Worm (Caenorhabditis elegans) whole organism, L4 larva: Measurements from ENCODE around the gene Y82E9BL.19.

Experiments used
- D1046.2 ChIP-seq: fragments of 200-800 bp; sonication (Bioruptor generic); IDR thresholded peaks from 2 replicates; pipeline ENCODE4 v1.3.6; 2022; ENCODE audit warnings: missing genetic modification characterization, missing compliant biosample characterization
- F26F4.8 ChIP-seq: fragments of 200-800 bp; sonication (Bioruptor generic); conservative IDR thresholded peaks from 2 replicates; pipeline ENCODE4 v1.3.6; 2022; ENCODE audit warnings: missing genetic modification characterization, missing compliant biosample characterization
- ZK546.5 ChIP-seq, 2 experiments: sonication (generic microtip); optimal IDR thresholded peaks; 2 replicates each; lab custom pipeline; 2017; ENCODE audit warnings: missing biosample characterization in 2 of 2, missing genetic modification characterization in 2 of 2
- aha-1 ChIP-seq: fragments of 150-350 bp; peaks from one replicate; lab custom pipeline; 2014; ENCODE audit warnings: missing biosample characterization, missing genetic modification characterization
- ama-1 ChIP-seq: fragments of 150-350 bp; optimal IDR thresholded peaks from 2 replicates; lab custom pipeline; 2014; ENCODE audit warnings: inconsistent platforms, mixed read lengths
- attf-4 ChIP-seq: sonication (generic microtip); optimal IDR thresholded peaks from 3 replicates; lab custom pipeline; 2017; ENCODE audit warnings: missing biosample characterization, missing genetic modification characterization
- ceh-32 ChIP-seq: sonication (generic microtip); optimal IDR thresholded peaks from 2 replicates; lab custom pipeline; 2016; ENCODE audit warnings: mild to moderate bottlenecking, missing genetic modification characterization, missing compliant biosample characterization; ENCODE audit not compliant: poor library complexity
- ceh-82 ChIP-seq: sonication (generic microtip); optimal IDR thresholded peaks from 2 replicates; lab custom pipeline; 2017; ENCODE audit warnings: missing biosample characterization, missing genetic modification characterization
- daf-12 ChIP-seq: fragments of 150-350 bp; optimal IDR thresholded peaks from 2 replicates; lab custom pipeline; 2014; ENCODE audit warnings: missing biosample characterization, missing genetic modification reagents, missing genetic modification characterization
- daf-16 ChIP-seq, 3 experiments: sonication (generic microtip); optimal IDR thresholded peaks; 2 replicates each; lab custom pipeline; 2016 to 2017; ENCODE audit warnings: missing genetic modification characterization in 3 of 3, missing genetic modification reagents in 3 of 3, mild to moderate bottlenecking in 2 of 3, missing compliant biosample characterization in 2 of 3, missing biosample characterization in 1 of 3, moderate library complexity in 1 of 3
- daf-19 ChIP-seq: fragments of 200-800 bp; sonication (Bioruptor generic); conservative IDR thresholded peaks from 2 replicates; pipeline ENCODE4 v1.3.6; 2022; ENCODE audit warnings: missing genetic modification characterization, missing compliant biosample characterization
- daf-8 ChIP-seq: fragments of 200-800 bp; sonication (Bioruptor generic); IDR thresholded peaks from 2 replicates; pipeline ENCODE4 v1.3.6; 2022; ENCODE audit warnings: missing genetic modification characterization, missing compliant biosample characterization
- dmd-6 ChIP-seq: fragments of 200-800 bp; sonication (Bioruptor generic); IDR thresholded peaks from 2 replicates; pipeline ENCODE4 v1.3.6; 2022; ENCODE audit warnings: missing genetic modification reagents, missing genetic modification characterization, missing compliant biosample characterization
- dmd-8 ChIP-seq: fragments of 200-800 bp; sonication (Bioruptor generic); IDR thresholded peaks from 2 replicates; pipeline ENCODE4 v1.3.6; 2022; ENCODE audit warnings: missing genetic modification characterization, missing compliant biosample characterization
- dpl-1 ChIP-seq: fragments of 150-350 bp; optimal IDR thresholded peaks from 2 replicates; lab custom pipeline; 2014; ENCODE audit warnings: missing biosample characterization, missing genetic modification reagents, missing genetic modification characterization
- dve-1 ChIP-seq: sonication (generic microtip); optimal IDR thresholded peaks from 2 replicates; lab custom pipeline; 2017; ENCODE audit warnings: antibody characterized with exemption, mild to moderate bottlenecking, missing genetic modification characterization, missing compliant biosample characterization; ENCODE audit not compliant: insufficient read depth
- egl-43 ChIP-seq: fragments of 200-800 bp; sonication (Bioruptor generic); IDR thresholded peaks from 2 replicates; pipeline ENCODE4 v1.3.6; 2022; ENCODE audit warnings: missing genetic modification reagents, missing genetic modification characterization, missing compliant biosample characterization
- jun-1 ChIP-seq: fragments of 150-350 bp; optimal IDR thresholded peaks from 2 replicates; lab custom pipeline; 2014; ENCODE audit warnings: missing biosample characterization, missing genetic modification reagents, missing genetic modification characterization
- lim-7 ChIP-seq: fragments of 200-800 bp; sonication (Bioruptor generic); IDR thresholded peaks from 2 replicates; pipeline ENCODE4 v1.3.6; 2022; ENCODE audit warnings: missing genetic modification characterization, missing compliant biosample characterization
- lin-15B ChIP-seq: fragments of 150-350 bp; sonication (generic microtip); optimal IDR thresholded peaks from 3 replicates; lab custom pipeline; 2014; ENCODE audit warnings: missing biosample characterization, missing genetic modification characterization
- lin-29 ChIP-seq: fragments of 200-800 bp; sonication (Bioruptor generic); IDR thresholded peaks from 2 replicates; pipeline ENCODE4 v1.3.6; 2022; ENCODE audit warnings: missing genetic modification reagents, missing genetic modification characterization, missing compliant biosample characterization
- lin-39 ChIP-seq: fragments of 150-350 bp; optimal IDR thresholded peaks from 2 replicates; lab custom pipeline; 2014; ENCODE audit warnings: missing biosample characterization, missing genetic modification reagents, missing genetic modification characterization
- lir-3 ChIP-seq: sonication (generic microtip); optimal IDR thresholded peaks from 2 replicates; lab custom pipeline; 2016; ENCODE audit warnings: mild to moderate bottlenecking, missing genetic modification characterization, missing compliant biosample characterization
- lsy-2 ChIP-seq, 2 experiments: fragments of 150-350 bp in 1 of 2; sonication (generic microtip) in 1 of 2; optimal IDR thresholded peaks; 2 replicates each; lab custom pipeline; 2014 to 2017; ENCODE audit warnings: missing biosample characterization in 2 of 2, missing genetic modification characterization in 2 of 2
- mdt-29 ChIP-seq: fragments of 200-800 bp; sonication (Bioruptor generic); IDR thresholded peaks from 2 replicates; pipeline ENCODE4 v1.3.6; 2022; ENCODE audit warnings: missing genetic modification reagents, missing genetic modification characterization, missing compliant biosample characterization
- mxl-2 ChIP-seq: fragments of 200-800 bp; sonication (Bioruptor generic); conservative IDR thresholded peaks from 2 replicates; pipeline ENCODE4 v1.3.6; 2022; ENCODE audit warnings: missing genetic modification reagents, missing genetic modification characterization, missing compliant biosample characterization
- mxl-3 ChIP-seq: fragments of 200-800 bp; sonication (Bioruptor generic); optimal IDR thresholded peaks from 2 replicates; lab custom pipeline; 2018; ENCODE audit warnings: mild to moderate bottlenecking, missing genetic modification characterization, missing compliant biosample characterization
- nhr-28 ChIP-seq: fragments of 150-350 bp; optimal IDR thresholded peaks from 2 replicates; lab custom pipeline; 2014; ENCODE audit warnings: missing biosample characterization, missing genetic modification characterization
- nhr-6 ChIP-seq: fragments of 150-350 bp; optimal IDR thresholded peaks from 2 replicates; lab custom pipeline; 2014; ENCODE audit warnings: missing biosample characterization, missing genetic modification characterization
- nhr-77 ChIP-seq: fragments of 150-350 bp; optimal IDR thresholded peaks from 2 replicates; lab custom pipeline; 2014; ENCODE audit warnings: missing biosample characterization, missing genetic modification characterization
- pha-4 ChIP-seq, 2 experiments: fragments of 150-350 bp in 1 of 2; fragments of 200-800 bp in 1 of 2; sonication (Bioruptor generic) in 1 of 2; IDR thresholded peaks in 1 of 2; optimal IDR thresholded peaks in 1 of 2; 2 replicates each; pipeline versions ENCODE4 v1.3.6 to Lab custom; 2014 to 2022; ENCODE audit warnings: missing genetic modification characterization in 2 of 2, missing genetic modification reagents in 2 of 2, missing biosample characterization in 1 of 2, missing compliant biosample characterization in 1 of 2
- pqm-1 ChIP-seq: sonication (generic microtip); optimal IDR thresholded peaks from 2 replicates; lab custom pipeline; 2017; ENCODE audit warnings: missing biosample characterization, missing genetic modification characterization
- rbr-2 ChIP-seq: sonication (generic microtip); optimal IDR thresholded peaks from 2 replicates; lab custom pipeline; 2016; ENCODE audit warnings: missing genotype, missing genetic modification characterization, missing compliant biosample characterization
- saeg-2 ChIP-seq: fragments of 200-800 bp; sonication (Bioruptor generic); IDR thresholded peaks from 2 replicates; pipeline ENCODE4 v1.3.6; 2022; ENCODE audit warnings: missing genetic modification reagents, missing genetic modification characterization, missing compliant biosample characterization
- sdz-12 ChIP-seq: fragments of 200-800 bp; sonication (Bioruptor generic); optimal IDR thresholded peaks from 2 replicates; lab custom pipeline; 2018; ENCODE audit warnings: mild to moderate bottlenecking, missing genetic modification characterization, missing compliant biosample characterization
- set-16 ChIP-seq: fragments of 200-800 bp; sonication (Bioruptor generic); IDR thresholded peaks from 2 replicates; pipeline ENCODE4 v1.3.6; 2022; ENCODE audit warnings: missing genetic modification reagents, missing genetic modification characterization, missing compliant biosample characterization
- snpc-1.2 ChIP-seq: fragments of 200-800 bp; sonication (Bioruptor generic); IDR thresholded peaks from 2 replicates; pipeline ENCODE4 v1.3.6; 2022; ENCODE audit warnings: missing genetic modification reagents, missing genetic modification characterization, missing compliant biosample characterization
- spr-3 ChIP-seq: fragments of 200-800 bp; sonication (Bioruptor generic); optimal IDR thresholded peaks from 2 replicates; lab custom pipeline; 2018; ENCODE audit warnings: mild to moderate bottlenecking, missing genetic modification characterization, missing compliant biosample characterization
- unc-62 ChIP-seq, 3 experiments: fragments of 150-350 bp in 1 of 3; sonication (generic microtip); optimal IDR thresholded peaks in 2 of 3; peaks in 1 of 3; 1 replicate in 1 of 3; 2 replicates in 2 of 3; lab custom pipeline; 2014 to 2017; ENCODE audit warnings: missing biosample characterization in 3 of 3, missing genetic modification characterization in 3 of 3, missing genetic modification reagents in 3 of 3, missing genotype in 1 of 3
- zag-1 ChIP-seq: fragments of 150-350 bp; optimal IDR thresholded peaks from 2 replicates; lab custom pipeline; 2014; ENCODE audit warnings: missing biosample characterization, missing genetic modification characterization
- zfp-2 ChIP-seq: sonication (generic microtip); optimal IDR thresholded peaks from 2 replicates; lab custom pipeline; 2016; ENCODE audit warnings: mild to moderate bottlenecking, missing genetic modification characterization, missing compliant biosample characterization

Gene Y82E9BL.19

DNA sequence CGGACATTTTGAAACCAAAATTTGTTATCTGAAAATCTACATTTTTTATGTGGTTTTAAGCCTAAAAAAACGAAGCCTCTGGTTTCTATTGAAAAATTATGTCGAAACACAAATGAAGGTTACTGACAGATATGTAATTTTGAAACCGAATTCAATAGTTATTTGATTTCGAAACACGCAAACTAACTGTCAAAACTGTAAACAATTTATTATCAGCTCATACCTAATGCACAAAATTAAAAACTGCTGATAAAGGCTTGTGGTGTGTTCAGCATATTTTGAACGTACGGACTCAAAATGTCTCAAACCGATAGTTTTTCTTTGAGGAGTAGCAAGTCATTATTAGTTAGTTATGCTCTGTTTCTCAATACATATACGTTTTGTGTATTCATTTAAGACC, 10.7 kb downstream of the Y82E9BL.19 start, which contains the start of gene fbxa-26:
Gene fbxa-26, minus strand, starts transcription at position 35 of the 400 bp plus-strand sequence.
- TF ChIP-seq unc-62 (GFP tag; optimal IDR thresholded peaks at IDR 0.05 in 1 of 2; lab: Kevin White, UChicago), result no peak
- no peak for TF ChIP-seq unc-62 (tag; optimal IDR thresholded peaks at IDR 0.05; lab: Kevin White, UChicago)
- TF ChIP-seq lir-3 (tag; lab: Kevin White, UChicago), result no peak
- TF ChIP-seq rbr-2, result no peak
- TF ChIP-seq mxl-2, result no peak
- peak; percentile 23 for TF ChIP-seq nhr-77 (tag; lab: Kevin White, UChicago)
- TF ChIP-seq ama-1 (lab: Kevin White, UChicago), result no peak
- no peak for TF ChIP-seq attf-4 (tag; lab: Kevin White, UChicago)
- no peak for TF ChIP-seq daf-12 (tag; lab: Kevin White, UChicago)
- no peak for TF ChIP-seq jun-1 (tag; lab: Kevin White, UChicago)
- TF ChIP-seq snpc-1.2 (GFP tag; lab: Robert Waterston, UW), result no peak
- TF ChIP-seq ZK546.5 (tag; optimal IDR thresholded peaks at IDR 0.05; lab: Kevin White, UChicago), result no peak
- no peak for TF ChIP-seq lim-7
- no peak for TF ChIP-seq zfp-2
- no peak for TF ChIP-seq mxl-3 (GFP tag; lab: Kevin White, UChicago)
- TF ChIP-seq pha-4 (GFP tag; IDR thresholded peaks at IDR 0.05; lab: Robert Waterston, UW), result no peak
- TF ChIP-seq pha-4 (tag; optimal IDR thresholded peaks at IDR 0.05; lab: Kevin White, UChicago), result no peak
- TF ChIP-seq daf-8 (GFP tag; lab: Robert Waterston, UW), result no peak
- no peak for TF ChIP-seq D1046.2 (GFP tag; lab: Robert Waterston, UW)
- peak; percentile 44 for TF ChIP-seq dve-1 (tag; lab: Kevin White, UChicago)
- no peak for TF ChIP-seq ceh-82 (tag; lab: Kevin White, UChicago)
- TF ChIP-seq mdt-29, result no peak
- no peak for TF ChIP-seq dmd-8 (GFP tag; lab: Robert Waterston, UW)
- no peak for TF ChIP-seq lin-29 (GFP tag; lab: Robert Waterston, UW)
- no peak for TF ChIP-seq lin-39 (tag; lab: Kevin White, UChicago)
- TF ChIP-seq dpl-1, result no peak
- TF ChIP-seq spr-3 (GFP tag; lab: Kevin White, UChicago), result no peak
- TF ChIP-seq ceh-32 (tag; lab: Kevin White, UChicago), result no peak
- TF ChIP-seq lsy-2 (tag; optimal IDR thresholded peaks at IDR 0.05; lab: Kevin White, UChicago), result no peak
- TF ChIP-seq set-16 (GFP tag; lab: Robert Waterston, UW), result no peak
- no peak for TF ChIP-seq lin-15B (tag; lab: Kevin White, UChicago)
- no peak for TF ChIP-seq nhr-6
- peak; percentile 55 for TF ChIP-seq pqm-1
- no peak for TF ChIP-seq daf-16 (GFP tag; optimal IDR thresholded peaks at IDR 0.05; lab: Kevin White, UChicago)
- peak; percentile 94 for TF ChIP-seq daf-16 (tag; optimal IDR thresholded peaks at IDR 0.05; lab: Kevin White, UChicago)
- TF ChIP-seq zag-1, result no peak
- TF ChIP-seq nhr-28, result peak; percentile 35
- no peak for TF ChIP-seq daf-19 (GFP tag; lab: Robert Waterston, UW)

DNA sequence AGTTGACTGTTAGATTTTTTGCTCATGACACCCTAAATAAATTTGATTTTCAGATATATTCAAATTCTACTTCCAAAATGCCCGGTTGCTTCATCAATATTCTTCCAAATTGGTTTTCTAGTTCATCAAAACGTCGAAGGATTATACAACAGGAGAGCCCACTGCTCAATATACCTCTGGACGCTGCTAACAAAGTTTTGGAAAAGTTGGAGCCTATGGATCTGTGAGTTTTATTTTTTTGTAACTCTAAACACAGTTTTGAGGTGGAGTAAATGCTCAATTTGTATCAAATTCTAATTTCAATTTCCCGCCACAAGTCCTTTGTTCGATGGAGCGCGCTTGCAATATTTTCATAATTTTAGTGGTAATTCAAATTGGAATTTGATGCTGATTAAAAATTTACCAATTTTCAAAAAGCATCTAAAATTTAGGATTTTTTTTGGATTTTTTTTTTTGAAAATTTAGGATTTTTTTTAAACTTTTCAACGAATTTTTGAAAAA, 11.2 kb downstream of the Y82E9BL.19 start, which contains the start of gene fbxa-27:
Gene fbxa-27, plus strand, starts transcription at position 51 of the 501 bp plus-strand sequence.
- no peak for TF ChIP-seq saeg-2 (GFP tag; lab: Robert Waterston, UW)
- TF ChIP-seq unc-62 (GFP tag; optimal IDR thresholded peaks at IDR 0.05 in 1 of 2; lab: Kevin White, UChicago), result peak in 1 of 2 experiments; percentile 61
- no peak for TF ChIP-seq unc-62 (tag; optimal IDR thresholded peaks at IDR 0.05; lab: Kevin White, UChicago)
- no peak for TF ChIP-seq pha-4 (GFP tag; IDR thresholded peaks at IDR 0.05; lab: Robert Waterston, UW)
- no peak for TF ChIP-seq pha-4 (tag; optimal IDR thresholded peaks at IDR 0.05; lab: Kevin White, UChicago)
- TF ChIP-seq aha-1 (tag; lab: Kevin White, UChicago), result no peak
- TF ChIP-seq attf-4 (tag; lab: Kevin White, UChicago), result no peak
- TF ChIP-seq zag-1, result no peak
- TF ChIP-seq nhr-77 (tag; lab: Kevin White, UChicago), result no peak

DNA sequence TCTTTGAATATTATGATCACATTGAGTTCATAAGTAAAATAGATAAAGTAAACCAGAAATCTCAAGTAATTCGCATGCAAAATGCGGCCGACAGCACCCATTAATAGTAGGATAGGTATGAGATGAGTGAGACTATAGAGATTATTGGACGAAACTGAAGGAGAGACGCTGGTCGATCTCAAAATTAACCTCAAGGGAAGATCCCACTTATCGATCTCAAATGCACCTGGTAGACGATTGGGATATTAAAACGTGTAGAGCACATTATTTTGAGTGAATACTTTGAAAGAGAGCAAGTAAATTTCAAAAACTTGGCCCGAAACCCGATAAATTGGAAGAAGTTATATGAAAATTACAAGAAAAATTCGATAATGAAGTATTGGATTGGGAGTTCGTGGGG, 13.9 kb downstream of the Y82E9BL.19 start, which contains the start of gene Y82E9BL.6:
Gene Y82E9BL.6, minus strand, starts transcription at position 101 of the 400 bp plus-strand sequence.
- TF ChIP-seq nhr-6 (no peak), dmd-8 (GFP tag; lab: Robert Waterston, UW) (no peak), F26F4.8 (no peak), sdz-12 (no peak), ama-1 (lab: Kevin White, UChicago) (no peak), mxl-3 (GFP tag; lab: Kevin White, UChicago) (no peak), egl-43 (GFP tag; lab: Robert Waterston, UW) (no peak), dmd-6 (GFP tag; lab: Robert Waterston, UW) (no peak)
